Worm (Caenorhabditis elegans) whole organism, L4 larva: ENCODE measurements around the gene snfc-5.

Experiments used
- D1046.2 ChIP-seq: fragments of 200-800 bp; sonication (Bioruptor generic); IDR thresholded peaks from 2 replicates; pipeline ENCODE4 v1.3.6; 2022; ENCODE audit warnings: missing genetic modification characterization, missing compliant biosample characterization
- F44E2.7 ChIP-seq: fragments of 200-800 bp; sonication (Bioruptor generic); IDR thresholded peaks from 2 replicates; pipeline ENCODE4 v2.1.2; 2022; ENCODE audit warnings: missing genetic modification characterization, missing compliant biosample characterization
- R02D3.7 ChIP-seq: fragments of 150-350 bp; sonication (generic microtip); optimal IDR thresholded peaks from 3 replicates; lab custom pipeline; 2014; ENCODE audit warnings: missing biosample characterization, missing genetic modification characterization
- T26A8.4 ChIP-seq: fragments of 200-800 bp; sonication (Bioruptor generic); IDR thresholded peaks from 2 replicates; pipeline ENCODE4 v1.3.6; 2022; ENCODE audit warnings: missing genetic modification characterization, missing compliant biosample characterization
- Y105C5A.15 ChIP-seq: fragments of 200-800 bp; sonication (Bioruptor generic); IDR thresholded peaks from 2 replicates; pipeline ENCODE4 v1.3.6; 2022; ENCODE audit warnings: missing genetic modification characterization, missing compliant biosample characterization
- ZK337.2 ChIP-seq: fragments of 200-800 bp; sonication (Bioruptor generic); IDR thresholded peaks from 2 replicates; pipeline ENCODE4 v1.3.6; 2022; ENCODE audit warnings: missing genetic modification reagents, missing genetic modification characterization, missing compliant biosample characterization
- aha-1 ChIP-seq: fragments of 150-350 bp; peaks from one replicate; lab custom pipeline; 2014; ENCODE audit warnings: missing biosample characterization, missing genetic modification characterization
- ama-1 ChIP-seq: fragments of 150-350 bp; optimal IDR thresholded peaks from 2 replicates; lab custom pipeline; 2014; ENCODE audit warnings: inconsistent platforms, mixed read lengths
- arid-1 ChIP-seq: fragments of 200-800 bp; sonication (Bioruptor generic); conservative IDR thresholded peaks from 2 replicates; pipeline ENCODE4 v1.3.6; 2022; ENCODE audit warnings: missing genetic modification reagents, missing genetic modification characterization, missing compliant biosample characterization
- ceh-20 ChIP-seq: fragments of 200-800 bp; sonication (Bioruptor generic); IDR thresholded peaks from 2 replicates; pipeline ENCODE4 v1.3.6; 2022; ENCODE audit warnings: missing genetic modification reagents, missing genetic modification characterization, missing compliant biosample characterization
- ces-1 ChIP-seq: fragments of 150-350 bp; sonication (generic microtip); optimal IDR thresholded peaks from 4 replicates; lab custom pipeline; 2014; ENCODE audit warnings: missing biosample characterization, missing genetic modification reagents, missing genetic modification characterization
- ctbp-1 ChIP-seq: fragments of 200-800 bp; sonication (Bioruptor generic); IDR thresholded peaks from 2 replicates; pipeline ENCODE4 v1.3.6; 2022; ENCODE audit warnings: missing genetic modification reagents, missing genetic modification characterization, missing compliant biosample characterization
- dmd-6 ChIP-seq: fragments of 200-800 bp; sonication (Bioruptor generic); IDR thresholded peaks from 2 replicates; pipeline ENCODE4 v1.3.6; 2022; ENCODE audit warnings: missing genetic modification reagents, missing genetic modification characterization, missing compliant biosample characterization
- dmd-9 ChIP-seq: fragments of 200-800 bp; sonication (Bioruptor generic); IDR thresholded peaks from 2 replicates; pipeline ENCODE4 v1.3.6; 2022; ENCODE audit warnings: missing genetic modification reagents, missing genetic modification characterization, missing compliant biosample characterization
- duxl-1 ChIP-seq: sonication (generic microtip); optimal IDR thresholded peaks from 2 replicates; lab custom pipeline; 2016; ENCODE audit warnings: mild to moderate bottlenecking, missing genetic modification characterization, moderate library complexity, missing compliant biosample characterization; ENCODE audit not compliant: poor library complexity
- dve-1 ChIP-seq: sonication (generic microtip); optimal IDR thresholded peaks from 2 replicates; lab custom pipeline; 2017; ENCODE audit warnings: antibody characterized with exemption, mild to moderate bottlenecking, missing genetic modification characterization, missing compliant biosample characterization; ENCODE audit not compliant: insufficient read depth
- fos-1 ChIP-seq: fragments of 150-350 bp; optimal IDR thresholded peaks from 2 replicates; lab custom pipeline; 2014; ENCODE audit warnings: missing biosample characterization, missing genetic modification characterization
- gei-8 ChIP-seq: fragments of 200-800 bp; sonication (Bioruptor generic); optimal IDR thresholded peaks from 2 replicates; lab custom pipeline; 2018; ENCODE audit warnings: mild to moderate bottlenecking, missing genetic modification characterization, missing compliant biosample characterization
- hmg-1.1 ChIP-seq: fragments of 200-800 bp; sonication (Bioruptor generic); IDR thresholded peaks from 2 replicates; pipeline ENCODE4 v1.3.6; 2022; ENCODE audit warnings: missing genetic modification reagents, missing genetic modification characterization, missing compliant biosample characterization
- lin-1 ChIP-seq: fragments of 200-800 bp; sonication (Bioruptor generic); IDR thresholded peaks from 2 replicates; pipeline ENCODE4 v1.3.6; 2022; ENCODE audit warnings: missing genetic modification reagents, missing genetic modification characterization, missing compliant biosample characterization
- lin-15B ChIP-seq: fragments of 150-350 bp; sonication (generic microtip); optimal IDR thresholded peaks from 3 replicates; lab custom pipeline; 2014; ENCODE audit warnings: missing biosample characterization, missing genetic modification characterization
- lin-29 ChIP-seq: fragments of 200-800 bp; sonication (Bioruptor generic); IDR thresholded peaks from 2 replicates; pipeline ENCODE4 v1.3.6; 2022; ENCODE audit warnings: missing genetic modification reagents, missing genetic modification characterization, missing compliant biosample characterization
- lin-38 ChIP-seq: fragments of 200-800 bp; sonication (Bioruptor generic); IDR thresholded peaks from 2 replicates; pipeline ENCODE4 v1.3.6; 2022; ENCODE audit warnings: missing genetic modification reagents, missing genetic modification characterization, missing compliant biosample characterization
- lin-39 ChIP-seq: fragments of 150-350 bp; optimal IDR thresholded peaks from 2 replicates; lab custom pipeline; 2014; ENCODE audit warnings: missing biosample characterization, missing genetic modification reagents, missing genetic modification characterization
- madf-5 ChIP-seq, 2 experiments: fragments of 200-800 bp; sonication (Bioruptor generic); IDR thresholded peaks; 2 replicates each; pipeline ENCODE4 v1.3.6; 2022; ENCODE audit warnings: missing compliant biosample characterization in 2 of 2, missing genetic modification characterization in 2 of 2
- mdl-1 ChIP-seq, 2 experiments: fragments of 150-350 bp in 1 of 2; sonication (generic microtip) in 1 of 2; optimal IDR thresholded peaks; 2 replicates each; lab custom pipeline; 2014 to 2017; ENCODE audit warnings: missing biosample characterization in 2 of 2, missing genetic modification characterization in 2 of 2
- mdt-29 ChIP-seq: fragments of 200-800 bp; sonication (Bioruptor generic); IDR thresholded peaks from 2 replicates; pipeline ENCODE4 v1.3.6; 2022; ENCODE audit warnings: missing genetic modification reagents, missing genetic modification characterization, missing compliant biosample characterization
- mep-1 ChIP-seq: fragments of 150-350 bp; sonication (generic microtip); optimal IDR thresholded peaks from 3 replicates; lab custom pipeline; 2014; ENCODE audit warnings: missing biosample characterization, missing genetic modification characterization
- mxl-2 ChIP-seq: fragments of 200-800 bp; sonication (Bioruptor generic); conservative IDR thresholded peaks from 2 replicates; pipeline ENCODE4 v1.3.6; 2022; ENCODE audit warnings: missing genetic modification reagents, missing genetic modification characterization, missing compliant biosample characterization
- nhr-10 ChIP-seq: fragments of 150-350 bp; optimal IDR thresholded peaks from 2 replicates; lab custom pipeline; 2014; ENCODE audit warnings: missing biosample characterization, missing genetic modification characterization
- nhr-102 ChIP-seq: sonication (generic microtip); optimal IDR thresholded peaks from 2 replicates; lab custom pipeline; 2016; ENCODE audit warnings: mild to moderate bottlenecking, missing genetic modification characterization, moderate library complexity, missing compliant biosample characterization
- nhr-11 ChIP-seq: fragments of 150-350 bp; optimal IDR thresholded peaks from 2 replicates; lab custom pipeline; 2014; ENCODE audit warnings: missing biosample characterization, missing genetic modification characterization
- nhr-111 ChIP-seq: fragments of 200-800 bp; sonication (Bioruptor generic); optimal IDR thresholded peaks from 2 replicates; lab custom pipeline; 2018; ENCODE audit warnings: mild to moderate bottlenecking, missing genetic modification characterization, missing compliant biosample characterization
- nhr-25 ChIP-seq: sonication (generic microtip); optimal IDR thresholded peaks from 2 replicates; lab custom pipeline; 2017; ENCODE audit warnings: missing genetic modification characterization, mild to moderate bottlenecking, missing compliant biosample characterization, antibody characterized with exemption, moderate library complexity, borderline replicate concordance; ENCODE audit not compliant: insufficient read depth
- nhr-28 ChIP-seq: fragments of 150-350 bp; optimal IDR thresholded peaks from 2 replicates; lab custom pipeline; 2014; ENCODE audit warnings: missing biosample characterization, missing genetic modification characterization
- nhr-42 ChIP-seq: fragments of 200-800 bp; sonication (Bioruptor generic); IDR thresholded peaks from 2 replicates; pipeline ENCODE4 v1.3.6; 2022; ENCODE audit warnings: missing genetic modification characterization, missing compliant biosample characterization
- nhr-48 ChIP-seq: sonication (generic microtip); optimal IDR thresholded peaks from 2 replicates; lab custom pipeline; 2016; ENCODE audit warnings: mild to moderate bottlenecking, missing genetic modification characterization, missing compliant biosample characterization
- nhr-6 ChIP-seq: fragments of 150-350 bp; optimal IDR thresholded peaks from 2 replicates; lab custom pipeline; 2014; ENCODE audit warnings: missing biosample characterization, missing genetic modification characterization
- nhr-77 ChIP-seq: fragments of 150-350 bp; optimal IDR thresholded peaks from 2 replicates; lab custom pipeline; 2014; ENCODE audit warnings: missing biosample characterization, missing genetic modification characterization
- rbr-2 ChIP-seq: sonication (generic microtip); optimal IDR thresholded peaks from 2 replicates; lab custom pipeline; 2016; ENCODE audit warnings: missing genotype, missing genetic modification characterization, missing compliant biosample characterization
- saeg-2 ChIP-seq: fragments of 200-800 bp; sonication (Bioruptor generic); IDR thresholded peaks from 2 replicates; pipeline ENCODE4 v1.3.6; 2022; ENCODE audit warnings: missing genetic modification reagents, missing genetic modification characterization, missing compliant biosample characterization
- skn-1 ChIP-seq: fragments of 150-350 bp; optimal IDR thresholded peaks from 2 replicates; lab custom pipeline; 2014; ENCODE audit warnings: missing biosample characterization, missing genetic modification characterization
- tra-1 ChIP-seq: fragments of 200-800 bp; sonication (Bioruptor generic); IDR thresholded peaks from 2 replicates; pipeline ENCODE4 v1.3.6; 2022; ENCODE audit warnings: missing genetic modification reagents, missing genetic modification characterization, missing compliant biosample characterization
- unc-130 ChIP-seq: sonication (generic microtip); optimal IDR thresholded peaks from 2 replicates; lab custom pipeline; 2016; ENCODE audit warnings: missing genetic modification reagents, missing genetic modification characterization, missing compliant biosample characterization
- vab-7 ChIP-seq: fragments of 200-800 bp; sonication (Bioruptor generic); IDR thresholded peaks from 2 replicates; pipeline ENCODE4 v1.3.6; 2022; ENCODE audit warnings: missing genetic modification reagents, missing genetic modification characterization, missing compliant biosample characterization
- zag-1 ChIP-seq: fragments of 150-350 bp; optimal IDR thresholded peaks from 2 replicates; lab custom pipeline; 2014; ENCODE audit warnings: missing biosample characterization, missing genetic modification characterization
- zfp-2 ChIP-seq: sonication (generic microtip); optimal IDR thresholded peaks from 2 replicates; lab custom pipeline; 2016; ENCODE audit warnings: mild to moderate bottlenecking, missing genetic modification characterization, missing compliant biosample characterization
- zip-11 ChIP-seq: fragments of 200-800 bp; sonication (Bioruptor generic); IDR thresholded peaks from 2 replicates; pipeline ENCODE4 v1.3.6; 2022; ENCODE audit warnings: missing genetic modification characterization, missing compliant biosample characterization
- zip-2 ChIP-seq: fragments of 150-350 bp; optimal IDR thresholded peaks from 2 replicates; lab custom pipeline; 2014; ENCODE audit warnings: missing biosample characterization, missing genetic modification characterization
- ztf-11 ChIP-seq: fragments of 150-350 bp; optimal IDR thresholded peaks from 2 replicates; lab custom pipeline; 2014; ENCODE audit warnings: missing biosample characterization, missing genetic modification characterization

snfc-5 gene

DNA sequence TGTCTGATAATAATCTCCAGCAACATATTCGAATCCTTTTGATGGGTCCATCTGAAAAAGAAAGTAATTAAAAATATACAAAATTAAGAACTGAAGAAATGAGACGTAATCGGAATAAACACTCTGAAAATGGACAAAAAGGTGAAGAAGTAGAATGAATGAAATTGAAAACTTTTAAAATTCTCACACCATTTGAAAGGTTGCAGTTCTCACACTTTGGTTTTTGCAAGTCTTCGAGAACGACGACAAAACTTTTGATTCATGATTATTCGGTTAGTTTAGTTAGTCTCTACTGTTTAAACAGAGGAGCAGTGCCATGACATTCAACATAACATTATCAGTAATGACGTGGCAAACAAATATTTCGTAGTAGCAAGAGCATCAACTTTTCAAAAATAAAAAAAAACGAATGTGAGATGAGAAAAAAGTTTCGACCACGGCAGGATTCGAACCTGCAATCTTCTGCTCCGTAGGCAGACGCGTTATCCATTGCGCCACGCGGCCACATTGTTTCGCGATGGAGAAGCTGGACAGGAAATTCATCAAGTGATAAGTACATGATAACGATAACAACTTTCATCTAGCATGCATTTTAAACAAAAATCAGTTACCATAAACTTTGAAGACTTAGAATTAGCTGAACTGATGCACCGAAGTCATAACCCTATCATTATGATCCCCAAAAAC is 45.5 kb downstream of the snfc-5 start, which contains the start of gene ceh-43 (continued):
- TF ChIP-seq ceh-20 (GFP tag; lab: Robert Waterston, UW) (0 out of 2 replicates have a peak, but pooled peaks have one; percentile 14), zag-1 (tag; lab: Kevin White, UChicago) (no peak), arid-1 (0 out of 2 replicates have a peak, but pooled peaks have one; percentile 60), ces-1 (GFP tag; lab: Kevin White, UChicago) (no peak), nhr-28 (tag; lab: Kevin White, UChicago) (no peak), madf-5 (GFP tag; IDR thresholded peaks at IDR 0.05; lab: Robert Waterston, UW) (0 out of 4 replicates have a peak, but pooled peaks of 1 of the 2 experiments have one; percentile 38), aha-1 (no peak), nhr-25 (tag; lab: Kevin White, UChicago) (no peak), duxl-1 (tag; lab: Kevin White, UChicago) (peak; percentile 4), mdt-29 (GFP tag; lab: Robert Waterston, UW) (no peak), lin-39 (tag; lab: Kevin White, UChicago) (no peak), vab-7 (peak; percentile 59; the same call in 1 of the 2 replicates), lin-15B (no peak), nhr-6 (tag; lab: Kevin White, UChicago) (no peak), unc-130 (no peak), dmd-9 (peak; percentile 62; the same call in 1 of the 2 replicates), mdl-1 (tag; optimal IDR thresholded peaks at IDR 0.05; lab: Kevin White, UChicago) (no peak), R02D3.7 (tag; lab: Kevin White, UChicago) (no peak), nhr-42 (GFP tag; lab: Robert Waterston, UW) (0 out of 2 replicates have a peak, but pooled peaks have one; percentile 28), lin-29 (GFP tag; lab: Robert Waterston, UW) (no peak), ZK337.2 (peak; percentile 38; the same call in 1 of the 2 replicates), gei-8 (GFP tag; lab: Kevin White, UChicago) (no peak), nhr-102 (tag; lab: Kevin White, UChicago) (no peak), mxl-2 (no peak), dve-1 (tag; lab: Kevin White, UChicago) (peak; percentile 19), nhr-77 (tag; lab: Kevin White, UChicago) (no peak), fos-1 (tag; lab: Kevin White, UChicago) (no peak), nhr-48 (tag; lab: Kevin White, UChicago) (no peak), saeg-2 (no peak), D1046.2 (GFP tag; lab: Robert Waterston, UW) (no peak), nhr-10 (tag; lab: Kevin White, UChicago) (no peak), mep-1 (tag; lab: Kevin White, UChicago) (no peak), Y105C5A.15 (GFP tag; lab: Robert Waterston, UW) (no peak), zip-2 (no peak), skn-1 (tag; lab: Kevin White, UChicago) (no peak), T26A8.4 (GFP tag; lab: Robert Waterston, UW) (peak; percentile 46; the same call in 1 of the 2 replicates), dmd-6 (GFP tag; lab: Robert Waterston, UW) (peak; percentile 44; the same call in 1 of the 2 replicates), nhr-11 (tag; lab: Kevin White, UChicago) (no peak), ctbp-1 (peak; percentile 43; the same call in 1 of the 2 replicates), ama-1 (lab: Kevin White, UChicago) (no peak), lin-1 (GFP tag; lab: Robert Waterston, UW) (no peak), F44E2.7 (0 out of 2 replicates have a peak, but pooled peaks have one; percentile 45), zip-11 (no peak), rbr-2 (no peak), hmg-1.1 (GFP tag; lab: Robert Waterston, UW) (no peak), lin-38 (peak; percentile 64), nhr-111 (GFP tag; lab: Kevin White, UChicago) (no peak), ztf-11 (no peak), zfp-2 (tag; lab: Kevin White, UChicago) (no peak), tra-1 (GFP tag; lab: Robert Waterston, UW) (no peak)
